Fruit fly (Drosophila melanogaster) whole organism, embryonic: ENCODE measurements around the gene Dora.

Source experiments
- Atf-2 ChIP-seq: fragments of 200-800 bp; sonication (Bioruptor generic); optimal IDR thresholded peaks from 2 replicates; lab custom pipeline; 2016; ENCODE audit warnings: missing biosample characterization, missing genetic modification characterization
- Atf3 ChIP-seq: fragments of 200-800 bp; sonication (Bioruptor generic); optimal IDR thresholded peaks from 3 replicates; lab custom pipeline; 2016; ENCODE audit warnings: missing biosample characterization, missing genetic modification characterization
- CG10209 ChIP-seq: fragments of 200-800 bp; sonication (Bioruptor generic); optimal IDR thresholded peaks from 3 replicates; lab custom pipeline; 2017; ENCODE audit warnings: missing biosample characterization, mild to moderate bottlenecking, missing genetic modification characterization, missing genetic modification reagents
- CG11456 ChIP-seq: fragments of 200-800 bp; sonication (Bioruptor generic); IDR thresholded peaks from 3 replicates; pipeline ENCODE4 v1.3.6; 2022; ENCODE audit warnings: missing biosample characterization, missing genetic modification characterization
- CG12236 ChIP-seq: fragments of 200-800 bp; sonication (Bioruptor generic); optimal IDR thresholded peaks from 2 replicates; lab custom pipeline; 2016; ENCODE audit warnings: missing biosample characterization, missing genetic modification characterization
- CG14710 ChIP-seq: fragments of 200-800 bp; sonication (Bioruptor generic); optimal IDR thresholded peaks from 3 replicates; lab custom pipeline; 2019; ENCODE audit warnings: missing biosample characterization, mild to moderate bottlenecking, missing genetic modification characterization, moderate library complexity
- CG1647 ChIP-seq: fragments of 200-800 bp; sonication (Bioruptor generic); optimal IDR thresholded peaks from 3 replicates; lab custom pipeline; 2016; ENCODE audit warnings: missing biosample characterization, missing genetic modification characterization
- CG16815 ChIP-seq: fragments of 200-800 bp; sonication (Bioruptor generic); optimal IDR thresholded peaks from 3 replicates; lab custom pipeline; 2017; ENCODE audit warnings: missing biosample characterization, mild to moderate bottlenecking, missing genetic modification characterization
- CG1792 ChIP-seq: fragments of 200-800 bp; sonication (Bioruptor generic); optimal IDR thresholded peaks from 2 replicates; lab custom pipeline; 2016; ENCODE audit warnings: missing biosample characterization, missing genetic modification characterization
- CG1832 ChIP-seq: fragments of 200-800 bp; sonication (Bioruptor generic); optimal IDR thresholded peaks from 2 replicates; lab custom pipeline; 2017; ENCODE audit warnings: missing biosample characterization, mild to moderate bottlenecking, missing genetic modification characterization, inconsistent platforms
- CG18476 ChIP-seq: fragments of 200-800 bp; sonication (Bioruptor generic); optimal IDR thresholded peaks from 2 replicates; lab custom pipeline; 2016; ENCODE audit warnings: missing biosample characterization, mild to moderate bottlenecking, missing genetic modification characterization
- CG18619 ChIP-seq: fragments of 200-800 bp; sonication (Bioruptor generic); optimal IDR thresholded peaks from 3 replicates; lab custom pipeline; 2017; ENCODE audit warnings: missing biosample characterization, mild to moderate bottlenecking, missing genetic modification characterization
- CG30431 ChIP-seq: fragments of 200-800 bp; sonication (Bioruptor generic); optimal IDR thresholded peaks from 2 replicates; lab custom pipeline; 2017; ENCODE audit warnings: missing biosample characterization, missing genetic modification characterization
- CG32772 ChIP-seq: fragments of 200-800 bp; sonication (Bioruptor generic); IDR thresholded peaks from 2 replicates; pipeline ENCODE4 v1.3.6; 2022; ENCODE audit warnings: missing biosample characterization, missing genetic modification characterization
- CG34376 ChIP-seq: fragments of 200-800 bp; sonication (Bioruptor generic); optimal IDR thresholded peaks from 2 replicates; lab custom pipeline; 2018; ENCODE audit warnings: missing biosample characterization, mild to moderate bottlenecking, missing genetic modification characterization
- CG5953 ChIP-seq: fragments of 200-800 bp; sonication (Bioruptor generic); IDR thresholded peaks from 2 replicates; pipeline ENCODE4 v1.3.6; 2022; ENCODE audit warnings: missing biosample characterization, missing genetic modification characterization
- CG6813 ChIP-seq: fragments of 200-800 bp; sonication (Bioruptor generic); optimal IDR thresholded peaks from 2 replicates; lab custom pipeline; 2017; ENCODE audit warnings: missing biosample characterization, missing genetic modification characterization, mild to moderate bottlenecking, moderate library complexity, missing genetic modification reagents
- CG9609 ChIP-seq: fragments of 200-800 bp; sonication (Bioruptor generic); optimal IDR thresholded peaks from 3 replicates; lab custom pipeline; 2016; ENCODE audit warnings: missing biosample characterization, missing genetic modification characterization
- CG9797 ChIP-seq: fragments of 200-800 bp; sonication (Bioruptor generic); optimal IDR thresholded peaks from 3 replicates; lab custom pipeline; 2018; ENCODE audit warnings: missing biosample characterization, mild to moderate bottlenecking, missing genetic modification characterization
- D19B ChIP-seq: fragments of 200-800 bp; sonication (Bioruptor generic); optimal IDR thresholded peaks from 2 replicates; lab custom pipeline; 2017; ENCODE audit warnings: missing biosample characterization, mild to moderate bottlenecking, missing genetic modification characterization
- Deaf1 ChIP-seq: fragments of 200-800 bp; optimal IDR thresholded peaks from 3 replicates; lab custom pipeline; 2019; ENCODE audit warnings: missing biosample characterization, mild to moderate bottlenecking, missing genetic modification characterization, moderate library complexity
- Ets65A ChIP-seq: fragments of 200-800 bp; sonication (Bioruptor generic); peaks from one replicate; lab custom pipeline; 2016; ENCODE audit warnings: missing biosample characterization, missing genetic modification characterization
- HLH4C ChIP-seq: fragments of 200-800 bp; sonication (Bioruptor generic); IDR thresholded peaks from 3 replicates; pipeline ENCODE4 v1.3.6; 2022; ENCODE audit warnings: missing biosample characterization, missing genetic modification characterization; ENCODE audit not compliant: partially characterized antibody
- HmgZ ChIP-seq: fragments of 200-800 bp; sonication (Bioruptor generic); optimal IDR thresholded peaks from 2 replicates; lab custom pipeline; 2018; ENCODE audit warnings: missing biosample characterization, mild to moderate bottlenecking, missing genetic modification characterization
- Hmr ChIP-seq: fragments of 200-800 bp; sonication (Bioruptor generic); optimal IDR thresholded peaks from 3 replicates; lab custom pipeline; 2017; ENCODE audit warnings: mild to moderate bottlenecking, missing biosample characterization, missing genetic modification reagents, missing genetic modification characterization
- Hr3 ChIP-seq: fragments of 200-800 bp; sonication (Bioruptor generic); optimal IDR thresholded peaks from 3 replicates; lab custom pipeline; 2016; ENCODE audit warnings: missing biosample characterization, missing genetic modification characterization
- Med ChIP-seq: fragments of 200-800 bp; sonication (Bioruptor generic); peaks from one replicate; lab custom pipeline; 2016; ENCODE audit warnings: missing biosample characterization, missing genetic modification characterization, mild to moderate bottlenecking, inconsistent platforms, moderate library complexity
- NfI ChIP-seq: fragments of 200-800 bp; sonication (Bioruptor generic); optimal IDR thresholded peaks from 3 replicates; lab custom pipeline; 2018; ENCODE audit warnings: missing biosample characterization, mild to moderate bottlenecking, missing genetic modification characterization, moderate library complexity
- Rx ChIP-seq: fragments of 200-800 bp; sonication (Bioruptor generic); IDR thresholded peaks from 2 replicates; pipeline ENCODE4 v1.3.6; 2022; ENCODE audit warnings: missing biosample characterization, missing genetic modification characterization
- Sox102F ChIP-seq: fragments of 200-800 bp; sonication (Bioruptor generic); optimal IDR thresholded peaks from 2 replicates; lab custom pipeline; 2018; ENCODE audit warnings: missing biosample characterization, mild to moderate bottlenecking, missing genetic modification characterization, moderate library complexity
- ab ChIP-seq: fragments of 200-800 bp; sonication (Bioruptor generic); optimal IDR thresholded peaks from 2 replicates; lab custom pipeline; 2016; ENCODE audit warnings: missing biosample characterization, missing genetic modification characterization
- ap ChIP-seq: fragments of 200-800 bp; sonication (Bioruptor generic); IDR thresholded peaks from 2 replicates; pipeline ENCODE4 v1.3.6; 2022; ENCODE audit warnings: missing biosample characterization, missing genetic modification characterization
- ash1 ChIP-seq: fragments of 200-800 bp; sonication (Bioruptor generic); optimal IDR thresholded peaks from 2 replicates; lab custom pipeline; 2018; ENCODE audit warnings: missing biosample characterization, mild to moderate bottlenecking, missing genetic modification characterization
- bigmax ChIP-seq: fragments of 200-800 bp; sonication (Bioruptor generic); optimal IDR thresholded peaks from 2 replicates; lab custom pipeline; 2018; ENCODE audit warnings: missing biosample characterization, mild to moderate bottlenecking, missing genetic modification characterization
- bsh ChIP-seq, 2 experiments: fragments of 200-800 bp; sonication (Bioruptor generic); optimal IDR thresholded peaks; 2 replicates each; lab custom pipeline; 2017 to 2018; ENCODE audit warnings: mild to moderate bottlenecking in 2 of 2, missing biosample characterization in 2 of 2, missing genetic modification characterization in 2 of 2, moderate library complexity in 1 of 2
- cato ChIP-seq: fragments of 200-800 bp; sonication (Bioruptor generic); optimal IDR thresholded peaks from 2 replicates; lab custom pipeline; 2016; ENCODE audit warnings: missing biosample characterization, missing genetic modification characterization, borderline replicate concordance
- crol ChIP-seq: fragments of 200-800 bp; sonication (Bioruptor generic); IDR thresholded peaks from 2 replicates; pipeline ENCODE4 v1.3.6; 2022; ENCODE audit warnings: missing biosample characterization, missing genetic modification characterization
- crp ChIP-seq, 2 experiments: fragments of 200-800 bp; sonication (Bioruptor generic); optimal IDR thresholded peaks; 2 replicates in 1 of 2; 3 replicates in 1 of 2; lab custom pipeline; 2017; ENCODE audit warnings: missing biosample characterization in 2 of 2, missing genetic modification characterization in 2 of 2, mild to moderate bottlenecking in 1 of 2, moderate library complexity in 1 of 2
- da ChIP-seq: fragments of 200-800 bp; sonication (Bioruptor generic); optimal IDR thresholded peaks from 2 replicates; lab custom pipeline; 2016; ENCODE audit warnings: missing biosample characterization, missing genetic modification characterization
- ftz-f1 ChIP-seq: fragments of 200-800 bp; sonication (Bioruptor generic); optimal IDR thresholded peaks from 2 replicates; lab custom pipeline; 2016; ENCODE audit warnings: missing biosample characterization, missing genetic modification characterization
- gcm ChIP-seq: fragments of 200-800 bp; sonication (Bioruptor generic); optimal IDR thresholded peaks from 2 replicates; lab custom pipeline; 2019; ENCODE audit warnings: missing biosample characterization, mild to moderate bottlenecking, missing genetic modification characterization, moderate library complexity
- ham ChIP-seq: fragments of 200-800 bp; sonication (Bioruptor generic); IDR thresholded peaks from 2 replicates; pipeline ENCODE4 v1.3.6; 2022; ENCODE audit warnings: missing biosample characterization, missing genetic modification characterization
- kay ChIP-seq: fragments of 200-800 bp; sonication (Bioruptor generic); optimal IDR thresholded peaks from 2 replicates; lab custom pipeline; 2016; ENCODE audit warnings: missing biosample characterization, missing genetic modification characterization
- lmd ChIP-seq: fragments of 200-800 bp; sonication (Bioruptor generic); IDR thresholded peaks from 2 replicates; pipeline ENCODE4 v1.3.6; 2022; ENCODE audit warnings: missing biosample characterization, missing genetic modification characterization
- pan ChIP-seq, 4 experiments: fragments of >200 bp in 3 of 4; fragments of 200-800 bp in 1 of 4; sonication (Bioruptor generic) in 1 of 4; optimal IDR thresholded peaks in 3 of 4; IDR thresholded peaks in 1 of 4; 2 replicates each; pipeline versions ENCODE4 v1.3.6 to Lab custom; 2017 to 2022; ENCODE audit warnings: missing biosample characterization in 2 of 4, missing genetic modification characterization in 2 of 4, mixed read lengths in 1 of 4
- so ChIP-seq: fragments of 200-800 bp; sonication (Bioruptor generic); IDR thresholded peaks from 3 replicates; pipeline ENCODE4 v1.3.6; 2022; ENCODE audit warnings: missing biosample characterization, missing genetic modification characterization
- stwl ChIP-seq: fragments of 200-800 bp; sonication (Bioruptor generic); optimal IDR thresholded peaks from 3 replicates; lab custom pipeline; 2018; ENCODE audit warnings: missing biosample characterization, mild to moderate bottlenecking, missing genetic modification characterization, moderate library complexity
- sug ChIP-seq: fragments of 200-800 bp; optimal IDR thresholded peaks from 2 replicates; lab custom pipeline; 2019; ENCODE audit warnings: missing biosample characterization, mild to moderate bottlenecking, missing genetic modification characterization, moderate library complexity
- tll ChIP-seq, 2 experiments: fragments of 200-800 bp in 1 of 2; fragments of >200 bp in 1 of 2; sonication (Bioruptor generic) in 1 of 2; optimal IDR thresholded peaks; 2 replicates each; lab custom pipeline; 2017 to 2019; ENCODE audit warnings: missing biosample characterization in 2 of 2, missing genetic modification characterization in 2 of 2, mild to moderate bottlenecking in 1 of 2, moderate library complexity in 1 of 2

Gene Dora

DNA sequence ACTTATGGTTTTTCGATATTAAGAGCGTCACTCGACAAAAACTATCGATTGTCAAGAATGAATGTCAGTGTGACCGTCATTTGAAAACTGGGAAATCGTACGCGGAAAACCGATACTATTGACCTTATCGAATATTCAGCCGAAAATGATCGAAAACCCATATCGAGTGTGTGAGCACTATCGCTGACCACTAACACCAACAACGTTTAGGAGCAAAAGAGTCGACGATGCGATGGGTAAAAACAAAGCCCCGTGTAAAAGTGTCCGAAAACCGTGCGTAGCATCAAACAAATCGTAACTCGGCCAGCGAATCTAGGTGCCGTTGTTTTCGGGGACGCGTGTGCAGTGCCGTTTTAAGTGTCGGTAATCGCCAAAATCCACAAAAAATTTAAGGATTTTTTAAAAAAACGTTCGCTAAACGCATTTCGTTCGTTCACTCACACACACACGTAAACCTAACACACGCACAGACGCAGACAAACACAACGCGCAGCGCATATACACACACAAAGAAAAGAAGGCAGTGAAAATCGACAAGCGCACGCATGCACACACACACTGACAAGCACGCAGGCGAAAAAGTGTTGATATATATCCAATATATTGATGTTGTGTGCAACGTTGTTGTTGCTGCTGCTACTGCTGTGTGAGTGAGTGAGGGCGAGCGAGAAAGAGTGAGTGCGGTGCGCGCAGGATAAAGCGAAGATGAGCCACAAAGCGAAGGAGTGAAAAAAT lies at the start of gene Dora, which contains the start of gene CG7326 (continued):
- no peak for TF ChIP-seq cato
- TF ChIP-seq Sox102F = no peak
- TF ChIP-seq Rx = no peak
- TF ChIP-seq CG18476 (GFP tag; lab: Kevin White, UChicago) = no peak
- no peak for TF ChIP-seq CG11456 (GFP tag; lab: Robert Waterston, UW)
- no peak for TF ChIP-seq CG1647
- TF ChIP-seq so = no peak
- no peak for TF ChIP-seq CG12236 (GFP tag; lab: Kevin White, UChicago)
- peak; percentile 74 for TF ChIP-seq stwl
- TF ChIP-seq CG32772 (GFP tag; lab: Robert Waterston, UW) = no peak
- peak; percentile 31 for TF ChIP-seq HmgZ
- TF ChIP-seq D19B (GFP tag; lab: Kevin White, UChicago) = no peak
- TF ChIP-seq kay = no peak
- peak; percentile 72 for TF ChIP-seq CG1832 (GFP tag; lab: Kevin White, UChicago)
- no peak for TF ChIP-seq ham
- TF ChIP-seq CG1792 = no peak
- peak; percentile 55 for TF ChIP-seq Hmr (GFP tag; lab: Kevin White, UChicago)
- TF ChIP-seq Hr3 (GFP tag; lab: Kevin White, UChicago) = no peak
- no peak for TF ChIP-seq ap (GFP tag; lab: Robert Waterston, UW)
- no peak for TF ChIP-seq crol (GFP tag; lab: Robert Waterston, UW)
- TF ChIP-seq Ets65A (GFP tag; lab: Kevin White, UChicago) = no peak
- TF ChIP-seq NfI (GFP tag; lab: Kevin White, UChicago) = peak; percentile 8
- peak; percentile 62 for TF ChIP-seq CG14710
- TF ChIP-seq ftz-f1 (GFP tag; lab: Kevin White, UChicago) = no peak
- TF ChIP-seq Atf3 (GFP tag; lab: Kevin White, UChicago) = no peak
- no peak for TF ChIP-seq CG10209 (GFP tag; lab: Kevin White, UChicago)
- TF ChIP-seq sug (tag; lab: Kevin White, UChicago) = peak; percentile 3
- TF ChIP-seq Deaf1 (tag; lab: Kevin White, UChicago) = peak; percentile 48
- no peak for TF ChIP-seq lmd (GFP tag; lab: Robert Waterston, UW)
- no peak for TF ChIP-seq CG9609
- TF ChIP-seq ash1 (GFP tag; lab: Kevin White, UChicago) = no peak
- TF ChIP-seq Med (GFP tag; lab: Kevin White, UChicago) = peak; percentile 64
- TF ChIP-seq CG16815 (GFP tag; lab: Kevin White, UChicago) = no peak
- no peak for TF ChIP-seq ab (GFP tag; lab: Kevin White, UChicago)
- TF ChIP-seq bsh (GFP tag; optimal IDR thresholded peaks at IDR 0.05; lab: Kevin White, UChicago) = no peak
- peak; percentile 44 for TF ChIP-seq CG34376 (GFP tag; lab: Kevin White, UChicago)
- no peak for TF ChIP-seq CG6813 (GFP tag; lab: Kevin White, UChicago)
- TF ChIP-seq CG18619 (GFP tag; lab: Kevin White, UChicago) = no peak
- no peak for TF ChIP-seq gcm (GFP tag; lab: Kevin White, UChicago)
- TF ChIP-seq crp (GFP tag; optimal IDR thresholded peaks at IDR 0.05; lab: Kevin White, UChicago) = no peak
- TF ChIP-seq CG5953 = no peak
- TF ChIP-seq bigmax (GFP tag; lab: Kevin White, UChicago) = no peak
- TF ChIP-seq tll (GFP tag; optimal IDR thresholded peaks at IDR 0.05; lab: Kevin White, UChicago) = no peak
- no peak for TF ChIP-seq CG30431
- peak; percentile 94 for TF ChIP-seq HLH4C
- TF ChIP-seq CG9797 = peak; percentile 91
- TF ChIP-seq da (GFP tag; lab: Kevin White, UChicago) = no peak
- TF ChIP-seq Atf-2 (GFP tag; lab: Kevin White, UChicago) = no peak
- no peak for TF ChIP-seq pan (optimal IDR thresholded peaks at IDR 0.05; lab: Kevin White, UChicago)
- TF ChIP-seq pan (GFP tag; optimal IDR thresholded peaks at IDR 0.05 in 1 of 2, IDR thresholded peaks at IDR 0.05 in 1 of 2) = no peak
